Fruit fly (Drosophila melanogaster) whole organism, prepupa: ENCODE data around the gene Helz.

Experiments
- Blimp-1 ChIP-seq: fragments of 200-800 bp; sonication (Bioruptor generic); optimal IDR thresholded peaks from 3 replicates; lab custom pipeline; 2017; ENCODE audit warnings: missing biosample characterization, missing genetic modification characterization, mild to moderate bottlenecking, moderate library complexity, missing genetic modification reagents
- CG10631 ChIP-seq: fragments of 200-800 bp; sonication (Bioruptor generic); optimal IDR thresholded peaks from 2 replicates; lab custom pipeline; 2016; ENCODE audit warnings: missing biosample characterization, missing genetic modification characterization
- CG11902 ChIP-seq: fragments of 200-800 bp; sonication (Bioruptor generic); optimal IDR thresholded peaks from 3 replicates; lab custom pipeline; 2016; ENCODE audit warnings: missing biosample characterization, missing genetic modification characterization
- CG1621 ChIP-seq: fragments of 200-800 bp; sonication (Bioruptor generic); optimal IDR thresholded peaks from 3 replicates; lab custom pipeline; 2018; ENCODE audit warnings: missing biosample characterization, mild to moderate bottlenecking, missing genetic modification characterization
- CG16779 ChIP-seq: fragments of 200-800 bp; sonication (Bioruptor generic); optimal IDR thresholded peaks from 3 replicates; lab custom pipeline; 2017; ENCODE audit warnings: missing biosample characterization, mild to moderate bottlenecking, missing genetic modification characterization
- CG3032 ChIP-seq: fragments of 200-800 bp; optimal IDR thresholded peaks from 2 replicates; lab custom pipeline; 2019; ENCODE audit warnings: missing biosample characterization, mild to moderate bottlenecking, missing genetic modification characterization, moderate library complexity
- CG31627 ChIP-seq: fragments of 200-800 bp; sonication (Bioruptor generic); optimal IDR thresholded peaks from 3 replicates; lab custom pipeline; 2016; ENCODE audit warnings: missing biosample characterization, missing genetic modification characterization
- CG32006 ChIP-seq: fragments of 200-800 bp; sonication (Bioruptor generic); optimal IDR thresholded peaks from 3 replicates; lab custom pipeline; 2017; ENCODE audit warnings: missing biosample characterization, mild to moderate bottlenecking, missing genetic modification characterization
- CG3919 ChIP-seq: fragments of 200-800 bp; sonication (Bioruptor generic); optimal IDR thresholded peaks from 3 replicates; lab custom pipeline; 2016; ENCODE audit warnings: missing biosample characterization, missing genetic modification characterization
- CG4318 ChIP-seq: fragments of 200-800 bp; sonication (Bioruptor generic); optimal IDR thresholded peaks from 3 replicates; lab custom pipeline; 2017; ENCODE audit warnings: missing biosample characterization, mild to moderate bottlenecking, missing genetic modification characterization
- CG6163 ChIP-seq: fragments of 200-800 bp; sonication (Bioruptor generic); IDR thresholded peaks from 3 replicates; pipeline ENCODE4 v1.3.6; 2022; ENCODE audit warnings: missing biosample characterization, missing genetic modification characterization
- CG6792 ChIP-seq: fragments of 200-800 bp; sonication (Bioruptor generic); optimal IDR thresholded peaks from 3 replicates; lab custom pipeline; 2016; ENCODE audit warnings: missing biosample characterization, missing genetic modification characterization
- CG6808 ChIP-seq: fragments of 200-800 bp; sonication (Bioruptor generic); optimal IDR thresholded peaks from 3 replicates; lab custom pipeline; 2017; ENCODE audit warnings: missing biosample characterization, missing genetic modification characterization, mild to moderate bottlenecking, moderate library complexity, missing genetic modification reagents
- CG6854 ChIP-seq: fragments of 200-800 bp; sonication (Bioruptor generic); optimal IDR thresholded peaks from 2 replicates; lab custom pipeline; 2017; ENCODE audit warnings: missing biosample characterization, mild to moderate bottlenecking, missing genetic modification characterization
- CG7368 ChIP-seq: fragments of 200-800 bp; sonication (Bioruptor generic); optimal IDR thresholded peaks from 3 replicates; lab custom pipeline; 2016; ENCODE audit warnings: missing biosample characterization, missing genetic modification characterization
- CG8632 ChIP-seq: fragments of 200-800 bp; sonication (Bioruptor generic); optimal IDR thresholded peaks from 3 replicates; lab custom pipeline; 2016; ENCODE audit warnings: missing biosample characterization, missing genetic modification characterization
- CG9139 ChIP-seq: fragments of 200-800 bp; sonication (Bioruptor generic); optimal IDR thresholded peaks from 3 replicates; lab custom pipeline; 2017; ENCODE audit warnings: missing biosample characterization, mild to moderate bottlenecking, missing genetic modification characterization
- Eip75B ChIP-seq: fragments of 200-800 bp; sonication (Bioruptor generic); optimal IDR thresholded peaks from 3 replicates; lab custom pipeline; 2016; ENCODE audit warnings: missing biosample characterization, missing genetic modification characterization
- Eip78C ChIP-seq: fragments of 200-800 bp; sonication (Bioruptor generic); peaks from one replicate; lab custom pipeline; 2016; ENCODE audit warnings: missing biosample characterization, missing genetic modification characterization
- Eip93F ChIP-seq: fragments of 200-800 bp; sonication (Bioruptor generic); optimal IDR thresholded peaks from 2 replicates; lab custom pipeline; 2016; ENCODE audit warnings: missing biosample characterization, mild to moderate bottlenecking, missing genetic modification characterization
- Ets96B ChIP-seq: fragments of 200-800 bp; optimal IDR thresholded peaks from 2 replicates; lab custom pipeline; 2019; ENCODE audit warnings: missing biosample characterization, mild to moderate bottlenecking, missing genetic modification characterization, moderate library complexity
- Gug ChIP-seq: fragments of 200-800 bp; sonication (Bioruptor generic); IDR thresholded peaks from 2 replicates; pipeline ENCODE4 v1.3.6; 2022; ENCODE audit warnings: missing biosample characterization, missing genetic modification characterization
- Hr38 ChIP-seq: sonication (Bioruptor generic); optimal IDR thresholded peaks from 2 replicates; lab custom pipeline; 2016; ENCODE audit warnings: missing biosample characterization, missing genetic modification characterization
- Hr39 ChIP-seq: fragments of 200-800 bp; sonication (Bioruptor generic); optimal IDR thresholded peaks from 2 replicates; lab custom pipeline; 2016; ENCODE audit warnings: missing biosample characterization, missing genetic modification characterization
- Hr4 ChIP-seq: fragments of 200-800 bp; sonication (Bioruptor generic); optimal IDR thresholded peaks from 3 replicates; lab custom pipeline; 2016; ENCODE audit warnings: missing biosample characterization, missing genetic modification characterization
- Met ChIP-seq: fragments of 200-800 bp; sonication (Bioruptor generic); optimal IDR thresholded peaks from 3 replicates; lab custom pipeline; 2016; ENCODE audit warnings: missing biosample characterization, missing genetic modification characterization
- OdsH ChIP-seq: fragments of 200-800 bp; sonication (Bioruptor generic); optimal IDR thresholded peaks from 3 replicates; lab custom pipeline; 2016; ENCODE audit warnings: missing biosample characterization, missing genetic modification characterization
- Smox ChIP-seq: fragments of 200-800 bp; sonication (Bioruptor generic); optimal IDR thresholded peaks from 3 replicates; lab custom pipeline; 2016; ENCODE audit warnings: missing biosample characterization, missing genetic modification characterization
- Sox102F ChIP-seq: fragments of 200-800 bp; sonication (Bioruptor generic); optimal IDR thresholded peaks from 2 replicates; lab custom pipeline; 2016; ENCODE audit warnings: missing biosample characterization, mild to moderate bottlenecking, missing genetic modification characterization
- Sox14 ChIP-seq: fragments of 200-800 bp; sonication (Bioruptor generic); optimal IDR thresholded peaks from 3 replicates; lab custom pipeline; 2016; ENCODE audit warnings: missing biosample characterization, missing genetic modification characterization
- Sox15 ChIP-seq: fragments of 200-800 bp; sonication (Bioruptor generic); optimal IDR thresholded peaks from 3 replicates; lab custom pipeline; 2016; ENCODE audit warnings: missing biosample characterization, missing genetic modification characterization
- achi ChIP-seq: fragments of 200-800 bp; sonication (Bioruptor generic); optimal IDR thresholded peaks from 3 replicates; lab custom pipeline; 2016; ENCODE audit warnings: missing biosample characterization, missing genetic modification characterization
- cyc ChIP-seq: fragments of 200-800 bp; sonication (Bioruptor generic); optimal IDR thresholded peaks from 3 replicates; lab custom pipeline; 2016; ENCODE audit warnings: missing biosample characterization, missing genetic modification characterization
- dac ChIP-seq: fragments of 200-800 bp; sonication (Bioruptor generic); optimal IDR thresholded peaks from 2 replicates; lab custom pipeline; 2017; ENCODE audit warnings: missing biosample characterization, mild to moderate bottlenecking, missing genetic modification characterization
- dsx ChIP-seq: fragments of 200-800 bp; optimal IDR thresholded peaks from 3 replicates; lab custom pipeline; 2019; ENCODE audit warnings: missing biosample characterization, mild to moderate bottlenecking, missing genetic modification characterization, moderate library complexity; ENCODE audit not compliant: poor library complexity, severe bottlenecking
- eg ChIP-seq: fragments of 200-800 bp; sonication (Bioruptor generic); IDR thresholded peaks from 3 replicates; pipeline ENCODE4 v1.3.6; 2022; ENCODE audit warnings: missing biosample characterization, missing genetic modification characterization
- fd59A ChIP-seq: fragments of 200-800 bp; sonication (Bioruptor generic); optimal IDR thresholded peaks from 2 replicates; lab custom pipeline; 2017; ENCODE audit warnings: missing biosample characterization, mild to moderate bottlenecking, missing genetic modification characterization, missing genetic modification reagents
- fd85E ChIP-seq: fragments of 200-800 bp; sonication (Bioruptor generic); optimal IDR thresholded peaks from 3 replicates; lab custom pipeline; 2016; ENCODE audit warnings: missing biosample characterization, missing genetic modification characterization
- fkh ChIP-seq: fragments of 200-800 bp; sonication (Bioruptor generic); optimal IDR thresholded peaks from 3 replicates; lab custom pipeline; 2017; ENCODE audit warnings: missing biosample characterization, mild to moderate bottlenecking, missing genetic modification characterization, moderate library complexity
- lz ChIP-seq: fragments of 200-800 bp; sonication (Bioruptor generic); optimal IDR thresholded peaks from 3 replicates; lab custom pipeline; 2016; ENCODE audit warnings: missing biosample characterization, missing genetic modification characterization
- net ChIP-seq: fragments of 200-800 bp; sonication (Bioruptor generic); optimal IDR thresholded peaks from 3 replicates; lab custom pipeline; 2016; ENCODE audit warnings: missing biosample characterization, missing genetic modification characterization
- salr ChIP-seq, 2 experiments: fragments of 200-800 bp; sonication (Bioruptor generic); optimal IDR thresholded peaks; 3 replicates each; lab custom pipeline; 2016 to 2018; ENCODE audit warnings: missing biosample characterization in 2 of 2, missing genetic modification characterization in 2 of 2, mild to moderate bottlenecking in 1 of 2
- spab ChIP-seq: fragments of 200-800 bp; sonication (Bioruptor generic); optimal IDR thresholded peaks from 2 replicates; lab custom pipeline; 2017; ENCODE audit warnings: missing biosample characterization, mild to moderate bottlenecking, missing genetic modification characterization, missing genetic modification reagents
- ss ChIP-seq, 2 experiments: fragments of 200-800 bp; sonication (Bioruptor generic); optimal IDR thresholded peaks; 2 replicates in 1 of 2; 3 replicates in 1 of 2; lab custom pipeline; 2017 to 2018; ENCODE audit warnings: mild to moderate bottlenecking in 2 of 2, missing biosample characterization in 2 of 2, missing genetic modification characterization in 2 of 2, moderate library complexity in 1 of 2
- svp ChIP-seq: fragments of 200-800 bp; sonication (Bioruptor generic); peaks from one replicate; lab custom pipeline; 2016; ENCODE audit warnings: missing biosample characterization, missing genetic modification characterization
- vri ChIP-seq: fragments of 200-800 bp; sonication (Bioruptor generic); optimal IDR thresholded peaks from 3 replicates; lab custom pipeline; 2016; ENCODE audit warnings: missing biosample characterization, mild to moderate bottlenecking, missing genetic modification characterization

The Helz gene

dm6 chr3L:14785492-14785916, 4.2 kb upstream of the Helz start (continued):
- TF ChIP-seq eg = peak; percentile 77
- TF ChIP-seq salr (GFP tag; optimal IDR thresholded peaks at IDR 0.05; lab: Kevin White, UChicago) = peak; percentile 26 to 84
- peak; percentile 65 for TF ChIP-seq CG8632 (GFP tag; lab: Kevin White, UChicago)
- TF ChIP-seq fd85E (GFP tag; lab: Kevin White, UChicago) = no peak
- peak; percentile 68 for TF ChIP-seq Smox
- TF ChIP-seq CG6792 (GFP tag; lab: Kevin White, UChicago) = peak; percentile 63
- TF ChIP-seq CG11902 = peak; percentile 80
- peak; percentile 86 for TF ChIP-seq CG31627 (GFP tag; lab: Kevin White, UChicago)
- TF ChIP-seq Gug = peak; percentile 75
- TF ChIP-seq CG4318 (GFP tag; lab: Kevin White, UChicago) = peak; percentile 86
- peak; percentile 62 for TF ChIP-seq CG6808
- TF ChIP-seq CG3919 = peak; percentile 82
- peak; percentile 31 for TF ChIP-seq Eip93F (GFP tag; lab: Kevin White, UChicago)
- TF ChIP-seq Blimp-1 (GFP tag; lab: Kevin White, UChicago) = peak; percentile 37
- peak; percentile 63 for TF ChIP-seq Met (GFP tag; lab: Kevin White, UChicago)
- TF ChIP-seq fd59A (GFP tag; lab: Kevin White, UChicago) = peak; percentile 41
- TF ChIP-seq OdsH (GFP tag; lab: Kevin White, UChicago) = peak; percentile 82
- peak; percentile 78 for TF ChIP-seq Sox15
- peak; percentile 45 for TF ChIP-seq vri

dm6 chr3L:14786230-14786850, 3.4 kb upstream of the Helz start, which contains the start of the genes bmm and Tdrd3:
TSS of gene bmm (minus strand) at chr3L:14786412.
TSS of gene Tdrd3 (plus strand) at chr3L:14786791.
- TF ChIP-seq CG1621 (tag; lab: Kevin White, UChicago) (peak; percentile 45), Eip93F (GFP tag; lab: Kevin White, UChicago) (peak; percentile 51), ss (GFP tag; optimal IDR thresholded peaks at IDR 0.05; lab: Kevin White, UChicago) (peak; percentile 41 to 65), CG31627 (GFP tag; lab: Kevin White, UChicago) (peak; percentile 76), OdsH (GFP tag; lab: Kevin White, UChicago) (peak; percentile 86), salr (GFP tag; optimal IDR thresholded peaks at IDR 0.05; lab: Kevin White, UChicago) (peak; percentile 13 to 82), net (GFP tag; lab: Kevin White, UChicago) (peak; percentile 73), CG11902 (peak; percentile 62), CG9139 (GFP tag; lab: Kevin White, UChicago) (peak; percentile 33), Ets96B (tag; lab: Kevin White, UChicago) (peak; percentile 77), fd85E (GFP tag; lab: Kevin White, UChicago) (no peak), Hr39 (GFP tag; lab: Kevin White, UChicago) (peak; percentile 75), Hr38 (no peak), Sox15 (peak; percentile 75), spab (GFP tag; lab: Kevin White, UChicago) (peak; percentile 51), Gug (peak; percentile 58), CG16779 (tag; lab: Kevin White, UChicago) (no peak), Eip78C (GFP tag; lab: Kevin White, UChicago) (peak; percentile 74), Met (GFP tag; lab: Kevin White, UChicago) (peak; percentile 65), achi (GFP tag; lab: Kevin White, UChicago) (peak; percentile 82), CG32006 (GFP tag; lab: Kevin White, UChicago) (peak; percentile 83), dac (GFP tag; lab: Kevin White, UChicago) (peak; percentile 51), eg (peak; percentile 76), CG6163 (GFP tag; lab: Robert Waterston, UW) (peak; percentile 52; the same call in 2 of the 3 replicates), fkh (peak; percentile 91), Eip75B (GFP tag; lab: Kevin White, UChicago) (peak; percentile 22), dsx (GFP tag; lab: Kevin White, UChicago) (peak; percentile 76), CG4318 (GFP tag; lab: Kevin White, UChicago) (peak; percentile 75), Smox (peak; percentile 67), cyc (GFP tag; lab: Kevin White, UChicago) (peak; percentile 68), CG7368 (peak; percentile 66), svp (GFP tag; lab: Kevin White, UChicago) (peak; percentile 83), fd59A (GFP tag; lab: Kevin White, UChicago) (peak; percentile 55), CG6854 (GFP tag; lab: Kevin White, UChicago) (peak; percentile 22), CG3032 (tag; lab: Kevin White, UChicago) (peak; percentile 83), Sox102F (GFP tag; lab: Kevin White, UChicago) (peak; percentile 64), Blimp-1 (GFP tag; lab: Kevin White, UChicago) (peak; percentile 59), Sox14 (GFP tag; lab: Kevin White, UChicago) (peak; percentile 60), Hr4 (GFP tag; lab: Kevin White, UChicago) (peak; percentile 69), CG3919 (peak; percentile 66), lz (GFP tag; lab: Kevin White, UChicago) (peak; percentile 73), CG10631 (GFP tag; lab: Kevin White, UChicago) (peak; percentile 79)
